Worm (Caenorhabditis elegans): ENCODE measurements around the gene F44E5.1.

The F44E5.1 gene

ce11 chrII:11802451-11802850, 28.1 kb upstream of the F44E5.1 start, which contains the start of gene F43G6.17:
TSS of gene F43G6.17 (plus strand) at chrII:11802751.
- peak; percentile 3 for TF ChIP-seq pqm-1 (tag; optimal IDR thresholded peaks at IDR 0.05)
- TF ChIP-seq madf-5 (GFP tag; IDR thresholded peaks at IDR 0.05), result no peak
- TF ChIP-seq Y5F2A.4 (GFP tag; optimal IDR thresholded peaks at IDR 0.05), result no peak

ce11 chrII:11798737-11799136, 24.4 kb upstream of the F44E5.1 start, which contains the start of gene hda-5:
TSS of gene hda-5 (plus strand) at chrII:11799037.
- peak in 1 of 2 experiments; percentile 11 for TF ChIP-seq unc-62 (GFP tag; optimal IDR thresholded peaks at IDR 0.05 in 1 of 2)
- TF ChIP-seq unc-62 (tag; optimal IDR thresholded peaks at IDR 0.05), result no peak
- TF ChIP-seq pqm-1 (tag; optimal IDR thresholded peaks at IDR 0.05), result no peak

- peak; percentile 29 for TF ChIP-seq dmd-6 (GFP tag; IDR thresholded peaks at IDR 0.05)
- TF ChIP-seq fos-1 (tag; optimal IDR thresholded peaks at IDR 0.05), result no peak
- TF ChIP-seq zip-11 (GFP tag; IDR thresholded peaks at IDR 0.05), result no peak
- no peak for TF ChIP-seq ztf-7 (tag; optimal IDR thresholded peaks at IDR 0.05)
- peak; percentile 54 for TF ChIP-seq pqm-1 (tag; optimal IDR thresholded peaks at IDR 0.05)
- no peak for TF ChIP-seq tag-97 (GFP tag; IDR thresholded peaks at IDR 0.05)
- no peak for TF ChIP-seq nhr-77 (tag; optimal IDR thresholded peaks at IDR 0.05)
- TF ChIP-seq zfp-2 (tag; optimal IDR thresholded peaks at IDR 0.05), result no peak
- TF ChIP-seq hlh-11 (tag; optimal IDR thresholded peaks at IDR 0.05), result peak; percentile 52
- no peak for TF ChIP-seq tra-1 (GFP tag; IDR thresholded peaks at IDR 0.05)
- peak; percentile 76 for TF ChIP-seq php-3 (GFP tag; IDR thresholded peaks at IDR 0.05)
- no peak for TF ChIP-seq T20F7.1 (GFP tag; optimal IDR thresholded peaks at IDR 0.05)
- TF ChIP-seq madf-9 (GFP tag; conservative IDR thresholded peaks at IDR 0.05), result no peak
- TF ChIP-seq mep-1 (tag; optimal IDR thresholded peaks at IDR 0.05), result no peak
- peak in 1 of 2 experiments; percentile 16 for TF ChIP-seq daf-16 (GFP tag; optimal IDR thresholded peaks at IDR 0.05)
- TF ChIP-seq daf-16 (tag; optimal IDR thresholded peaks at IDR 0.05), result peak; percentile 82
- no peak for TF ChIP-seq dpl-1 (GFP tag; optimal IDR thresholded peaks at IDR 0.05)
- TF ChIP-seq dve-1 (tag; optimal IDR thresholded peaks at IDR 0.05; ENCODE audit: insufficient read depth), result peak; percentile 68
- no peak for TF ChIP-seq nhr-237 (tag; optimal IDR thresholded peaks at IDR 0.05)
- TF ChIP-seq vab-7 (GFP tag; IDR thresholded peaks at IDR 0.05), result no peak
- no peak for TF ChIP-seq egl-43 (GFP tag; IDR thresholded peaks at IDR 0.05)
- TF ChIP-seq nhr-28 (tag; optimal IDR thresholded peaks at IDR 0.05), result peak; percentile 76
- TF ChIP-seq egl-27 (tag; optimal IDR thresholded peaks at IDR 0.05), result no peak
- no peak for TF ChIP-seq unc-130 (GFP tag; optimal IDR thresholded peaks at IDR 0.05)
- no peak for TF ChIP-seq dmd-9 (GFP tag; IDR thresholded peaks at IDR 0.05)
- TF ChIP-seq lir-3 (tag; optimal IDR thresholded peaks at IDR 0.05), result no peak
- TF ChIP-seq nhr-42 (GFP tag; IDR thresholded peaks at IDR 0.05), result no peak
- no peak for TF ChIP-seq aha-1 (tag)
These were observed 22.8 kb upstream of the F44E5.1 start for ce11 chrII:11797194-11797593.

- TF ChIP-seq ctbp-1 (GFP tag; IDR thresholded peaks at IDR 0.05) (no peak), nhr-6 (tag; optimal IDR thresholded peaks at IDR 0.05) (peak; percentile 3)
These were observed 20.0 kb upstream of the F44E5.1 start for ce11 chrII:11794392-11794791.

- TF ChIP-seq D1046.2 (GFP tag; IDR thresholded peaks at IDR 0.05) (no peak), zfp-2 (tag; optimal IDR thresholded peaks at IDR 0.05) (no peak)
These were observed 16.1 kb upstream of the F44E5.1 start, which contains the start of gene F43G6.4 for ce11 chrII:11790458-11790857. TSS of gene F43G6.4 (plus strand) at chrII:11790758.

ce11 chrII:11788025-11788424, 13.7 kb upstream of the F44E5.1 start:
- TF ChIP-seq ceh-20 (GFP tag; IDR thresholded peaks at IDR 0.05), result no peak
- TF ChIP-seq nhr-6 (tag; optimal IDR thresholded peaks at IDR 0.05), result peak; percentile 92
